Worm (Caenorhabditis elegans): ENCODE results near the gene Y47A7.2.

Gene Y47A7.2

ce11 chrV:5164682-5165081, 33.5 kb downstream of the Y47A7.2 start, which contains the start of gene abu-7:
Gene abu-7, minus strand, starts transcription at chrV:5164782.
- TF ChIP-seq unc-39 (tag; optimal IDR thresholded peaks at IDR 0.05) = no peak
- no peak for TF ChIP-seq hlh-1 (tag; optimal IDR thresholded peaks at IDR 0.05)
- no peak for TF ChIP-seq mls-2 (tag; optimal IDR thresholded peaks at IDR 0.05)
- no peak for TF ChIP-seq sptf-1 (tag; optimal IDR thresholded peaks at IDR 0.05)
- TF ChIP-seq unc-120 (tag; optimal IDR thresholded peaks at IDR 0.05; ENCODE audit: poor library complexity, severe bottlenecking) = no peak
- no peak for TF ChIP-seq lin-13 (tag; optimal IDR thresholded peaks at IDR 0.05)
- TF ChIP-seq ceh-43 (GFP tag; optimal IDR thresholded peaks at IDR 0.05) = no peak
- no peak for TF ChIP-seq mep-1 (tag; optimal IDR thresholded peaks at IDR 0.05)
- TF ChIP-seq nhr-2 (tag; optimal IDR thresholded peaks at IDR 0.05) = no peak
- TF ChIP-seq snpc-4 (tag; optimal IDR thresholded peaks at IDR 0.05) = no peak
- no peak for TF ChIP-seq ceh-83 (GFP tag; optimal IDR thresholded peaks at IDR 0.05)
- no peak for TF ChIP-seq lin-32 (GFP tag; optimal IDR thresholded peaks at IDR 0.05)
- TF ChIP-seq nhr-76 (tag; optimal IDR thresholded peaks at IDR 0.05) = no peak
- no peak for TF ChIP-seq zip-8 (tag; optimal IDR thresholded peaks at IDR 0.05)
- no peak for TF ChIP-seq nhr-237 (tag; optimal IDR thresholded peaks at IDR 0.05)
- no peak for TF ChIP-seq pha-4 (tag; optimal IDR thresholded peaks at IDR 0.05)

ce11 chrV:5161792-5162191, 36.3 kb downstream of the Y47A7.2 start, which contains the start of gene abu-6:
Gene abu-6, minus strand, starts transcription at chrV:5161892.
- no peak for TF ChIP-seq blmp-1 (tag; optimal IDR thresholded peaks at IDR 0.05)
- TF ChIP-seq nhr-2 (tag; optimal IDR thresholded peaks at IDR 0.05) = no peak
- TF ChIP-seq mls-2 (tag; optimal IDR thresholded peaks at IDR 0.05) = no peak
- TF ChIP-seq M03D4.4 (tag; optimal IDR thresholded peaks at IDR 0.05) = no peak
- no peak for TF ChIP-seq snpc-4 (tag; optimal IDR thresholded peaks at IDR 0.05)
- no peak for TF ChIP-seq unc-62 (GFP tag; optimal IDR thresholded peaks at IDR 0.05)
- no peak for TF ChIP-seq ceh-43 (GFP tag; optimal IDR thresholded peaks at IDR 0.05)
- TF ChIP-seq ceh-39 (tag; optimal IDR thresholded peaks at IDR 0.05) = no peak
- no peak for TF ChIP-seq lsy-2 (tag; optimal IDR thresholded peaks at IDR 0.05)
- TF ChIP-seq tbx-8 (GFP tag; optimal IDR thresholded peaks at IDR 0.05) = no peak

ce11 chrV:5158302-5158701, 39.8 kb downstream of the Y47A7.2 start, which contains the start of gene abu-15:
Gene abu-15, plus strand, starts transcription at chrV:5158602.
- TF ChIP-seq mab-5 (tag; optimal IDR thresholded peaks at IDR 0.05) = no peak

DNA sequence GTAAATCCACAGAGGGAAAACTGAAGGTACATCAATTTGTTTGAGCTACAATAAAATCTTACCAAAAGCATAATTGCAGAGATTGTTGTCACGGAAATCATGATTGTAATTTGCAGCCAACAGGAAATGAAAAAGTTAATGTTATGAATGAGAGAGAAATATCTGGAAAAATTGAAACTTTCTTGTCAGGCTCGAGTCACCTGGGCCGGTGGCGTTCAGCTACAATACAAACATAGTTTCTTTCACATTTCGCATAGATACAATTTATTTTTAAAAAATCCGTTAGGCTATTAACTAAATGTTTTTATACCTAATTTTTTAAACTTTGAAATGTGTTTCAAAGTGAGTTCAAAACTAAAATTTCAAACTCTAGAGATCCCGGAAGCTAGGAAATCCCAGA, 40.5 kb downstream of the Y47A7.2 start, which contains the start of gene srx-39:
TSS of gene srx-39 (minus strand) at position 101 of the 400 bp plus-strand sequence.
- TF ChIP-seq zip-8 (tag; optimal IDR thresholded peaks at IDR 0.05) = no peak
- no peak for TF ChIP-seq cnd-1 (tag; optimal IDR thresholded peaks at IDR 0.05)
- no peak for TF ChIP-seq nhr-2 (tag; optimal IDR thresholded peaks at IDR 0.05)
- TF ChIP-seq flh-1 (GFP tag; optimal IDR thresholded peaks at IDR 0.05) = no peak
- no peak for TF ChIP-seq unc-39 (tag; optimal IDR thresholded peaks at IDR 0.05)
- TF ChIP-seq nhr-12 (tag; optimal IDR thresholded peaks at IDR 0.05) = no peak
- TF ChIP-seq tbx-8 (GFP tag; optimal IDR thresholded peaks at IDR 0.05) = no peak

DNA sequence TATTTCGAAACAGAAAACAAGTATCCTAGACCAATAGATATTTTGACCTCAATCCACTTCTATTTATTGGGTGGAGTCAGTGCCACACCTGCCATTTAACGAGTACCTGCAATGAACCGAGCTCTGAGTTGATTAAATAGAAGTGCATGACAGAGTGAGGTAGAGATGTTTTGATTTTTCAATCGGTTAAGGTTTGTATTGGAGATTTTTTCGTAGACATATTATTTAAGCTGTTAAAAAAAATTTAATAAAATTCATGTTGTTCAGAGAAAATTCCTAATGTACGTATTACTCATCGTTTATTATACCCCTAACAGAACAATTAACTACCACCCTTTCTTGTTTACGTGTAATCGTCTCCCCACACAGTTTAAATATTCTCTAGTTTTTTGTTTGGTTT, 42.6 kb downstream of the Y47A7.2 start, which contains the start of gene srx-38:
TSS of gene srx-38 (minus strand) at position 101 of the 400 bp plus-strand sequence.
- no peak for TF ChIP-seq mep-1 (tag; optimal IDR thresholded peaks at IDR 0.05)
- TF ChIP-seq lin-32 (GFP tag; optimal IDR thresholded peaks at IDR 0.05) = no peak
- no peak for TF ChIP-seq lin-13 (tag; optimal IDR thresholded peaks at IDR 0.05)
- no peak for TF ChIP-seq blmp-1 (tag; optimal IDR thresholded peaks at IDR 0.05)
- no peak for TF ChIP-seq nhr-28 (tag; optimal IDR thresholded peaks at IDR 0.05)
- TF ChIP-seq hlh-1 (tag; optimal IDR thresholded peaks at IDR 0.05) = no peak
- TF ChIP-seq mab-5 (tag; optimal IDR thresholded peaks at IDR 0.05) = no peak
- TF ChIP-seq zip-8 (tag; optimal IDR thresholded peaks at IDR 0.05) = no peak

DNA sequence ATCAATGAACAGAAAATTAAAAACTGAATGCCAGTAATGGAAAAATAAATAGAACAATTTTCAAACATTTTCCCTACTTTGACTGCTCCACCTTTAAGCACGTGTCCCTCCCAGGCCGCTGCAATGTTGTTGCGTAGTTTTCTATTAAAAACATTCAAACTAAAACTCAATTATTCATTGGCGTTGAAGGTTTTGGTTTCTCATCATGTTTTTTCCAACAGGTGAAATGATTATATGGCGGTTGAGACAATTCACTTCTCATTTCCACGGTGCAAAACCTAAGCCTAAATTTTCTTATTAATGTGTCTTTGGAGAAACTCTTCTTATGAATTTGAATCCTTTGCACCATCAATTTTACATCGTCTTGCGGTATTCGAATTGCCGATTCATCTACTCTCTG, 47.3 kb downstream of the Y47A7.2 start, which contains the start of gene srh-130:
TSS of gene srh-130 (plus strand) at position 301 of the 400 bp plus-strand sequence.
- no peak for TF ChIP-seq sem-2 (GFP tag; optimal IDR thresholded peaks at IDR 0.05)
- TF ChIP-seq unc-39 (tag; optimal IDR thresholded peaks at IDR 0.05) = no peak
- no peak for TF ChIP-seq ceh-43 (GFP tag; optimal IDR thresholded peaks at IDR 0.05)
- TF ChIP-seq nhr-12 (tag; optimal IDR thresholded peaks at IDR 0.05) = no peak
- no peak for TF ChIP-seq lsy-2 (tag; optimal IDR thresholded peaks at IDR 0.05)
- TF ChIP-seq pha-4 (tag; optimal IDR thresholded peaks at IDR 0.05) = no peak
- no peak for TF ChIP-seq ztf-11 (tag; optimal IDR thresholded peaks at IDR 0.05)
- no peak for TF ChIP-seq lin-32 (GFP tag; optimal IDR thresholded peaks at IDR 0.05)
- no peak for TF ChIP-seq flh-1 (GFP tag; optimal IDR thresholded peaks at IDR 0.05)
- TF ChIP-seq unc-62 (GFP tag; optimal IDR thresholded peaks at IDR 0.05) = no peak
- TF ChIP-seq cnd-1 (tag; optimal IDR thresholded peaks at IDR 0.05) = no peak
- no peak for TF ChIP-seq elt-1 (tag; optimal IDR thresholded peaks at IDR 0.05; ENCODE audit: borderline replicate concordance, insufficient read depth)
- TF ChIP-seq nhr-2 (tag; optimal IDR thresholded peaks at IDR 0.05) = no peak
- no peak for TF ChIP-seq zip-8 (tag; optimal IDR thresholded peaks at IDR 0.05)
- no peak for TF ChIP-seq ceh-83 (GFP tag; optimal IDR thresholded peaks at IDR 0.05)
- no peak for TF ChIP-seq nhr-76 (tag; optimal IDR thresholded peaks at IDR 0.05)
- TF ChIP-seq nhr-28 (tag; optimal IDR thresholded peaks at IDR 0.05) = no peak
- TF ChIP-seq M03D4.4 (tag; optimal IDR thresholded peaks at IDR 0.05) = no peak
